Fruit fly (Drosophila melanogaster) whole organism, embryonic: Measurements from ENCODE around the gene CG5087.
A peak's percentile ranks its signal among the peaks of the same experiment; 100 is the strongest.

Experiments
- Awh ChIP-seq: fragments of 200-800 bp; sonication (Bioruptor generic); IDR thresholded peaks from 2 replicates; pipeline ENCODE4, ENCODE4 v1.3.6; 2022; ENCODE audit warnings: missing biosample characterization, missing genetic modification characterization
- Blimp-1 ChIP-seq: fragments of 200-800 bp; sonication (Bioruptor generic); optimal IDR thresholded peaks from 3 replicates; lab custom pipeline; 2018; ENCODE audit warnings: missing biosample characterization, missing genetic modification characterization, mild to moderate bottlenecking, moderate library complexity, missing genetic modification reagents
- CG10543 ChIP-seq: fragments of 200-800 bp; sonication (Bioruptor generic); optimal IDR thresholded peaks from 3 replicates; lab custom pipeline; 2017; ENCODE audit warnings: missing biosample characterization, mild to moderate bottlenecking, missing genetic modification characterization, moderate library complexity
- CG12236 ChIP-seq: fragments of 200-800 bp; sonication (Bioruptor generic); optimal IDR thresholded peaks from 2 replicates; lab custom pipeline; 2016; ENCODE audit warnings: missing biosample characterization, missing genetic modification characterization
- CG14014 ChIP-seq: fragments of 200-800 bp; sonication (Bioruptor generic); IDR thresholded peaks from 2 replicates; pipeline ENCODE4 v1.3.6; 2022; ENCODE audit warnings: missing biosample characterization, missing genetic modification characterization
- CG15011 ChIP-seq: fragments of 200-800 bp; sonication (Bioruptor generic); optimal IDR thresholded peaks from 3 replicates; lab custom pipeline; 2018; ENCODE audit warnings: missing biosample characterization, mild to moderate bottlenecking, missing genetic modification characterization
- CG15514 ChIP-seq: fragments of 200-800 bp; sonication (Bioruptor generic); optimal IDR thresholded peaks from 3 replicates; lab custom pipeline; 2017; ENCODE audit warnings: missing biosample characterization, missing genetic modification characterization, mild to moderate bottlenecking, moderate library complexity, missing genetic modification reagents
- CG3847 ChIP-seq: fragments of 200-800 bp; sonication (Bioruptor generic); IDR thresholded peaks from 2 replicates; pipeline ENCODE4 v1.3.6; 2022; ENCODE audit warnings: missing biosample characterization, missing genetic modification characterization
- CG3995 ChIP-seq: fragments of 200-800 bp; sonication (Bioruptor generic); optimal IDR thresholded peaks from 3 replicates; lab custom pipeline; 2016; ENCODE audit warnings: missing biosample characterization, missing genetic modification characterization
- CG4360 ChIP-seq: fragments of 200-800 bp; sonication (Bioruptor generic); IDR thresholded peaks from 2 replicates; pipeline ENCODE4 v1.3.6; 2022; ENCODE audit warnings: missing biosample characterization, missing genetic modification characterization
- CG5180 ChIP-seq: fragments of 200-800 bp; sonication (Bioruptor generic); optimal IDR thresholded peaks from 3 replicates; lab custom pipeline; 2017; ENCODE audit warnings: missing biosample characterization, missing genetic modification characterization, mild to moderate bottlenecking, moderate library complexity, missing genetic modification reagents
- CG7745 ChIP-seq: fragments of 200-800 bp; sonication (Bioruptor generic); optimal IDR thresholded peaks from 2 replicates; lab custom pipeline; 2018; ENCODE audit warnings: missing biosample characterization, mild to moderate bottlenecking, missing genetic modification characterization, moderate library complexity
- CG7963 ChIP-seq: fragments of 200-800 bp; sonication (Bioruptor generic); IDR thresholded peaks from 3 replicates; pipeline ENCODE4 v1.3.6; 2022; ENCODE audit warnings: missing biosample characterization, missing genetic modification characterization; ENCODE audit not compliant: partially characterized antibody
- CG8359 ChIP-seq: fragments of 200-800 bp; sonication (Bioruptor generic); optimal IDR thresholded peaks from 2 replicates; lab custom pipeline; 2017; ENCODE audit warnings: missing biosample characterization, mild to moderate bottlenecking, missing genetic modification characterization, borderline replicate concordance
- CG8478 ChIP-seq: fragments of >200 bp; optimal IDR thresholded peaks from 2 replicates; lab custom pipeline; 2018
- CG8765 ChIP-seq: fragments of 200-800 bp; sonication (Bioruptor generic); IDR thresholded peaks from 2 replicates; pipeline ENCODE4 v1.3.6; 2022; ENCODE audit warnings: missing biosample characterization, missing genetic modification characterization
- CTCF ChIP-seq: fragments of 200-800 bp; sonication (Bioruptor generic); optimal IDR thresholded peaks from 2 replicates; lab custom pipeline; 2017; ENCODE audit warnings: missing biosample characterization, mild to moderate bottlenecking, missing genetic modification characterization, moderate library complexity
- CrebB ChIP-seq: fragments of 200-800 bp; sonication (Bioruptor generic); optimal IDR thresholded peaks from 3 replicates; lab custom pipeline; 2018; ENCODE audit warnings: missing biosample characterization, mild to moderate bottlenecking, missing genetic modification characterization
- Ets65A ChIP-seq: fragments of 200-800 bp; sonication (Bioruptor generic); peaks from one replicate; lab custom pipeline; 2016; ENCODE audit warnings: missing biosample characterization, missing genetic modification characterization
- HLH4C ChIP-seq: fragments of 200-800 bp; sonication (Bioruptor generic); IDR thresholded peaks from 3 replicates; pipeline ENCODE4 v1.3.6; 2022; ENCODE audit warnings: missing biosample characterization, missing genetic modification characterization; ENCODE audit not compliant: partially characterized antibody
- HLH54F ChIP-seq: fragments of 200-800 bp; sonication (Bioruptor generic); optimal IDR thresholded peaks from 3 replicates; lab custom pipeline; 2016; ENCODE audit warnings: missing biosample characterization, missing genetic modification characterization
- Hey ChIP-seq: fragments of 200-800 bp; sonication (Bioruptor generic); optimal IDR thresholded peaks from 3 replicates; lab custom pipeline; 2018; ENCODE audit warnings: missing biosample characterization, mild to moderate bottlenecking, missing genetic modification characterization
- Lhr ChIP-seq: fragments of 200-800 bp; sonication (Bioruptor generic); optimal IDR thresholded peaks from 3 replicates; lab custom pipeline; 2017; ENCODE audit warnings: mild to moderate bottlenecking, missing biosample characterization, missing genetic modification reagents, missing genetic modification characterization
- Lim3 ChIP-seq: fragments of 200-800 bp; sonication (Bioruptor generic); IDR thresholded peaks from 2 replicates; pipeline ENCODE4 v1.3.6; 2022; ENCODE audit warnings: missing biosample characterization, missing genetic modification characterization
- TFAM ChIP-seq: fragments of 200-800 bp; sonication (Bioruptor generic); optimal IDR thresholded peaks from 2 replicates; lab custom pipeline; 2017; ENCODE audit warnings: missing biosample characterization, missing genetic modification characterization, inconsistent platforms
- Xbp1 ChIP-seq: fragments of 200-800 bp; sonication (Bioruptor generic); optimal IDR thresholded peaks from 3 replicates; lab custom pipeline; 2016; ENCODE audit warnings: missing biosample characterization, mild to moderate bottlenecking, missing genetic modification characterization
- chinmo ChIP-seq: fragments of 200-800 bp; sonication (Bioruptor generic); IDR thresholded peaks from 4 replicates; pipeline ENCODE4 v1.3.6; 2022; ENCODE audit warnings: missing biosample characterization, missing genetic modification characterization; ENCODE audit not compliant: partially characterized antibody
- chn ChIP-seq: fragments of 200-800 bp; sonication (Bioruptor generic); optimal IDR thresholded peaks from 2 replicates; lab custom pipeline; 2016; ENCODE audit warnings: missing biosample characterization, missing genetic modification characterization
- crol ChIP-seq: fragments of 200-800 bp; sonication (Bioruptor generic); IDR thresholded peaks from 2 replicates; pipeline ENCODE4 v1.3.6; 2022; ENCODE audit warnings: missing biosample characterization, missing genetic modification characterization
- crp ChIP-seq, 2 experiments: fragments of 200-800 bp; sonication (Bioruptor generic); optimal IDR thresholded peaks; 2 replicates in 1 of 2; 3 replicates in 1 of 2; lab custom pipeline; 2017; ENCODE audit warnings: missing biosample characterization in 2 of 2, missing genetic modification characterization in 2 of 2, mild to moderate bottlenecking in 1 of 2, moderate library complexity in 1 of 2
- fru ChIP-seq: fragments of >200 bp; optimal IDR thresholded peaks from 2 replicates; lab custom pipeline; 2017
- hbn ChIP-seq: fragments of 200-800 bp; sonication (Bioruptor generic); IDR thresholded peaks from 2 replicates; pipeline ENCODE4 v1.3.6; 2022; ENCODE audit warnings: missing biosample characterization, missing genetic modification characterization; ENCODE audit not compliant: partially characterized antibody
- lab ChIP-seq: fragments of 200-800 bp; sonication (Bioruptor generic); optimal IDR thresholded peaks from 3 replicates; lab custom pipeline; 2017; ENCODE audit warnings: missing biosample characterization, missing genetic modification characterization, mild to moderate bottlenecking, moderate library complexity, missing genetic modification reagents
- nerfin-1 ChIP-seq: fragments of 200-800 bp; sonication (Bioruptor generic); optimal IDR thresholded peaks from 3 replicates; lab custom pipeline; 2019; ENCODE audit warnings: missing biosample characterization, mild to moderate bottlenecking, missing genetic modification characterization, moderate library complexity
- pfk ChIP-seq: fragments of 200-800 bp; sonication (Bioruptor generic); optimal IDR thresholded peaks from 2 replicates; lab custom pipeline; 2018; ENCODE audit warnings: missing biosample characterization, mild to moderate bottlenecking, missing genetic modification characterization, moderate library complexity
- pzg ChIP-seq: fragments of 200-800 bp; sonication (Bioruptor generic); optimal IDR thresholded peaks from 3 replicates; lab custom pipeline; 2018; ENCODE audit warnings: missing biosample characterization, mild to moderate bottlenecking, missing genetic modification characterization, moderate library complexity
- salm ChIP-seq: fragments of 200-800 bp; sonication (Bioruptor generic); optimal IDR thresholded peaks from 2 replicates; lab custom pipeline; 2018; ENCODE audit warnings: missing biosample characterization, mild to moderate bottlenecking, missing genetic modification characterization
- schlank ChIP-seq: fragments of 200-800 bp; sonication (Bioruptor generic); optimal IDR thresholded peaks from 2 replicates; lab custom pipeline; 2018; ENCODE audit warnings: missing biosample characterization, mild to moderate bottlenecking, missing genetic modification characterization
- sima ChIP-seq: fragments of 200-800 bp; sonication (Bioruptor generic); optimal IDR thresholded peaks from 2 replicates; lab custom pipeline; 2016; ENCODE audit warnings: missing biosample characterization, missing genetic modification characterization
- sr ChIP-seq: fragments of 200-800 bp; sonication (Bioruptor generic); IDR thresholded peaks from 3 replicates; pipeline ENCODE4 v1.3.6; 2022; ENCODE audit warnings: missing biosample characterization, missing genetic modification characterization
- vnd ChIP-seq: fragments of 200-800 bp; sonication (Bioruptor generic); IDR thresholded peaks from 3 replicates; pipeline ENCODE4 v1.3.6; 2022; ENCODE audit warnings: missing biosample characterization, missing genetic modification characterization; ENCODE audit not compliant: partially characterized antibody

The CG5087 gene

dm6 chr3L:8997686-8998239 lies at the start of gene CG5087, which contains the start of gene smg (continued):
- no peak for TF ChIP-seq CG3995 (GFP tag; lab: Kevin White, UChicago)
- no peak for TF ChIP-seq pfk (GFP tag; lab: Kevin White, UChicago)
- peak; percentile 36 for TF ChIP-seq chn
- peak; percentile 54 for TF ChIP-seq hbn (GFP tag; lab: Robert Waterston, UW)
- TF ChIP-seq salm, result peak; percentile 6
- no peak for TF ChIP-seq sima (GFP tag; lab: Kevin White, UChicago)
- peak; percentile 61 for TF ChIP-seq HLH54F (GFP tag; lab: Kevin White, UChicago)
- TF ChIP-seq CG8765 (GFP tag; lab: Robert Waterston, UW), result no peak
- TF ChIP-seq CG3847 (GFP tag; lab: Robert Waterston, UW), result peak; percentile 70
- TF ChIP-seq CG12236 (GFP tag; lab: Kevin White, UChicago), result no peak
- no peak; the same call in 1 of the 2 replicates for TF ChIP-seq CG4360
- no peak for TF ChIP-seq CG5180
- peak; percentile 68 for TF ChIP-seq HLH4C (GFP tag; lab: Robert Waterston, UW)
- TF ChIP-seq pzg (GFP tag; lab: Kevin White, UChicago), result peak; percentile 100
- TF ChIP-seq CTCF (GFP tag; lab: Kevin White, UChicago), result peak; percentile 71
- no peak for TF ChIP-seq schlank
- TF ChIP-seq Ets65A (GFP tag; lab: Kevin White, UChicago), result peak; percentile 93
- no peak for TF ChIP-seq fru
- peak in 1 of 2 experiments; percentile 1 for TF ChIP-seq crp (GFP tag; optimal IDR thresholded peaks at IDR 0.05; lab: Kevin White, UChicago)
- TF ChIP-seq CG8359 (GFP tag; lab: Kevin White, UChicago), result no peak
- TF ChIP-seq nerfin-1 (tag; lab: Kevin White, UChicago), result no peak
- peak; percentile 78 for TF ChIP-seq CG15514
- peak; percentile 97 for TF ChIP-seq Lhr
- TF ChIP-seq CG15011 (GFP tag; lab: Kevin White, UChicago), result no peak
- TF ChIP-seq CG14014 (GFP tag; lab: Robert Waterston, UW), result no peak
- peak; percentile 35 for TF ChIP-seq CG8478
- TF ChIP-seq Xbp1, result peak; percentile 67
- no peak for TF ChIP-seq TFAM (GFP tag; lab: Kevin White, UChicago)
- TF ChIP-seq CG7745, result peak; percentile 79
- no peak for TF ChIP-seq Blimp-1 (GFP tag; lab: Kevin White, UChicago)
- TF ChIP-seq, all 482 proteins: peak for 227

DNA sequence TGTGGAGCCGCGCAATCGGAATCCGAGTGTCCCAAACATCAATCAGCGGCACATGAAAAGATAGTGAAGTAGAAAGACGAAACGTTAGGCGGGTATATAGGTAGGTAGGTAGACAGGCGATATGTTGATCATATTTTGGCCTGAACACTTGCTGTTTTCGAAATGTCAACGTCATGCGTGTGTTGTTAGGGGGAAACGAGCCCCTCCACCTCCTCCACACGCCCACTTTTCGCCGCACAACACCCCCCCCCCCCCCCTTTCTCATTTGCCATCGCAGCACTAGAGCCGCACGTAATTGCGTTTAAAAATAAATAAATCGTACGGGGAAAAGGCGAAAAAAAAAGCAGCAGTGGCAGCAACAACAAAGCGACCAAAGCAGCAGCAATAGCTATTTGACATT lies 48.2 kb upstream of the CG5087 start:
- TF ChIP-seq sr (GFP tag; lab: Robert Waterston, UW), result peak; percentile 79
- peak; percentile 54 for TF ChIP-seq lab (GFP tag; lab: Kevin White, UChicago)
- TF ChIP-seq Hey (tag; lab: Kevin White, UChicago), result peak; percentile 24
- 0 out of 2 replicates have a peak, but pooled peaks have one; percentile 13 for TF ChIP-seq Awh (GFP tag; lab: Robert Waterston, UW)
- TF ChIP-seq vnd (GFP tag; lab: Robert Waterston, UW), result 0 out of 3 replicates have a peak, but pooled peaks have one; percentile 26
- TF ChIP-seq CG10543, result peak; percentile 5
- peak; percentile 16; the same call in 1 of the 3 replicates for TF ChIP-seq CG7963 (GFP tag; lab: Robert Waterston, UW)
- TF ChIP-seq HLH54F (GFP tag; lab: Kevin White, UChicago), result no peak
- no peak for TF ChIP-seq Lim3 (GFP tag; lab: Robert Waterston, UW)
- TF ChIP-seq CrebB (tag; lab: Kevin White, UChicago), result no peak
- peak; percentile 86 for TF ChIP-seq crol (GFP tag; lab: Robert Waterston, UW)
- TF ChIP-seq chinmo (GFP tag; lab: Robert Waterston, UW), result 0 out of 4 replicates have a peak, but pooled peaks have one; percentile 29
